Fruit fly (Drosophila melanogaster): ENCODE results near the gene shop.
A peak's percentile ranks its signal among the peaks of the same experiment; 100 is the strongest.

Gene shop

dm6 chrX:18832371-18832852, 16.0 kb downstream of the shop start, which contains the start of gene Pvf1:
Pvf1 (plus strand) TSS chrX:18832682.
- TF ChIP-seq Pif1A (GFP tag; optimal IDR thresholded peaks at IDR 0.05), result no peak
- peak; percentile 59; the same call in 1 of the 3 replicates for TF ChIP-seq CG4496 (GFP tag; IDR thresholded peaks at IDR 0.05)
- peak; percentile 51; the same call in 1 of the 2 replicates for TF ChIP-seq Ets98B (GFP tag; IDR thresholded peaks at IDR 0.05)
- peak; percentile 40; the same call in 1 of the 2 replicates for TF ChIP-seq CG12605 (GFP tag; IDR thresholded peaks at IDR 0.05)
- no peak for TF ChIP-seq CG8301 (tag; optimal IDR thresholded peaks at IDR 0.05)
- TF ChIP-seq Pif1B (GFP tag; optimal IDR thresholded peaks at IDR 0.05), result peak; percentile 42
- TF ChIP-seq rn (GFP tag; IDR thresholded peaks at IDR 0.05), result no peak
- no peak for TF ChIP-seq CG15710 (tag; optimal IDR thresholded peaks at IDR 0.05)
- no peak for TF ChIP-seq CG14655 (GFP tag; optimal IDR thresholded peaks at IDR 0.05)
- no peak for TF ChIP-seq CG32121 (GFP tag; IDR thresholded peaks at IDR 0.05)
- TF ChIP-seq CG17806 (tag; optimal IDR thresholded peaks at IDR 0.05), result no peak
- TF ChIP-seq CG13204 (GFP tag; optimal IDR thresholded peaks at IDR 0.05), result peak; percentile 57
- 0 out of 3 replicates have a peak, but pooled peaks have one; percentile 16 for TF ChIP-seq fd96Ca (GFP tag; IDR thresholded peaks at IDR 0.05)
- no peak for TF ChIP-seq CG34367 (tag; optimal IDR thresholded peaks at IDR 0.05)
- no peak for TF ChIP-seq D1 (tag; optimal IDR thresholded peaks at IDR 0.05)
- TF ChIP-seq CG9948 (tag; optimal IDR thresholded peaks at IDR 0.05), result no peak
- no peak for TF ChIP-seq CG8159 (tag; optimal IDR thresholded peaks at IDR 0.05)

dm6 chrX:18830396-18830795, 18.0 kb downstream of the shop start, which contains the start of gene CG7101:
CG7101 (plus strand) TSS chrX:18830591.
- TF ChIP-seq EcR (GFP tag; optimal IDR thresholded peaks at IDR 0.05) (no peak), CG13204 (GFP tag; optimal IDR thresholded peaks at IDR 0.05) (no peak), gl (tag; optimal IDR thresholded peaks at IDR 0.05) (no peak), CG34367 (tag; optimal IDR thresholded peaks at IDR 0.05) (no peak), CG17806 (tag; optimal IDR thresholded peaks at IDR 0.05) (no peak), CG9948 (tag; optimal IDR thresholded peaks at IDR 0.05) (no peak), D1 (tag; optimal IDR thresholded peaks at IDR 0.05) (no peak), CG32121 (GFP tag; IDR thresholded peaks at IDR 0.05) (no peak), CG12605 (GFP tag; IDR thresholded peaks at IDR 0.05) (no peak), Snoo (tag; optimal IDR thresholded peaks at IDR 0.05) (no peak), Ets98B (GFP tag; IDR thresholded peaks at IDR 0.05) (no peak), CG8301 (tag; optimal IDR thresholded peaks at IDR 0.05) (no peak), CG15710 (tag; optimal IDR thresholded peaks at IDR 0.05) (no peak), Pif1A (GFP tag; optimal IDR thresholded peaks at IDR 0.05) (no peak), Pif1B (GFP tag; optimal IDR thresholded peaks at IDR 0.05) (no peak)

dm6 chrX:18814944-18815343, 33.4 kb downstream of the shop start:
- no peak for TF ChIP-seq CG14655 (GFP tag; optimal IDR thresholded peaks at IDR 0.05)
- TF ChIP-seq rn (GFP tag; IDR thresholded peaks at IDR 0.05), result no peak
- no peak for TF ChIP-seq CG15710 (tag; optimal IDR thresholded peaks at IDR 0.05)
- TF ChIP-seq fd96Ca (GFP tag; IDR thresholded peaks at IDR 0.05), result no peak
- TF ChIP-seq CG8301 (tag; optimal IDR thresholded peaks at IDR 0.05), result no peak
- TF ChIP-seq CG32121 (GFP tag; IDR thresholded peaks at IDR 0.05), result no peak
- TF ChIP-seq Snoo (tag; optimal IDR thresholded peaks at IDR 0.05), result no peak
- TF ChIP-seq Ets98B (GFP tag; IDR thresholded peaks at IDR 0.05), result no peak
- no peak for TF ChIP-seq D1 (tag; optimal IDR thresholded peaks at IDR 0.05)
- no peak for TF ChIP-seq CG34367 (tag; optimal IDR thresholded peaks at IDR 0.05)
- no peak for TF ChIP-seq CG4496 (GFP tag; IDR thresholded peaks at IDR 0.05)
- no peak for TF ChIP-seq CG13204 (GFP tag; optimal IDR thresholded peaks at IDR 0.05)
- TF ChIP-seq CG8159 (tag; optimal IDR thresholded peaks at IDR 0.05), result no peak

- TF ChIP-seq CG4496 (GFP tag; IDR thresholded peaks at IDR 0.05) (0 out of 3 replicates have a peak, but pooled peaks have one; percentile 13), CG17806 (tag; optimal IDR thresholded peaks at IDR 0.05) (no peak)
These were observed 34.0 kb downstream of the shop start for dm6 chrX:18814373-18814772.

dm6 chrX:18813049-18813448, 35.3 kb downstream of the shop start, which contains the start of gene CG42450:
CG42450 (plus strand) TSS chrX:18813297.
- TF ChIP-seq CG4496 (GFP tag; IDR thresholded peaks at IDR 0.05) (0 out of 3 replicates have a peak, but pooled peaks have one; percentile 15), CG13204 (GFP tag; optimal IDR thresholded peaks at IDR 0.05) (no peak)

dm6 chrX:18812111-18812510, 36.3 kb downstream of the shop start:
- TF ChIP-seq gl (tag; optimal IDR thresholded peaks at IDR 0.05) (no peak), CG4496 (GFP tag; IDR thresholded peaks at IDR 0.05) (no peak), CG9948 (tag; optimal IDR thresholded peaks at IDR 0.05) (no peak), CG13204 (GFP tag; optimal IDR thresholded peaks at IDR 0.05) (no peak), EcR (GFP tag; optimal IDR thresholded peaks at IDR 0.05) (no peak), Snoo (tag; optimal IDR thresholded peaks at IDR 0.05) (no peak), CG8159 (tag; optimal IDR thresholded peaks at IDR 0.05) (no peak), CG8301 (tag; optimal IDR thresholded peaks at IDR 0.05) (no peak), CG12605 (GFP tag; IDR thresholded peaks at IDR 0.05) (no peak), CG32121 (GFP tag; IDR thresholded peaks at IDR 0.05) (no peak), CG15710 (tag; optimal IDR thresholded peaks at IDR 0.05) (no peak), CG10348 (GFP tag; IDR thresholded peaks at IDR 0.05) (no peak), fd96Ca (GFP tag; IDR thresholded peaks at IDR 0.05) (no peak), Pif1B (GFP tag; optimal IDR thresholded peaks at IDR 0.05) (no peak), rn (GFP tag; IDR thresholded peaks at IDR 0.05) (no peak), CG34367 (tag; optimal IDR thresholded peaks at IDR 0.05) (no peak), CG14655 (GFP tag; optimal IDR thresholded peaks at IDR 0.05) (no peak), D1 (tag; optimal IDR thresholded peaks at IDR 0.05) (no peak), Pif1A (GFP tag; optimal IDR thresholded peaks at IDR 0.05) (no peak)

Measured in whole organism, pupa.